Worm (Caenorhabditis elegans) whole organism, L4 larva: ENCODE measurements around the gene efhc-1.

Experiments used
- R02D3.7 ChIP-seq: fragments of 150-350 bp; sonication (generic microtip); optimal IDR thresholded peaks from 3 replicates; lab custom pipeline; 2014; ENCODE audit warnings: missing biosample characterization, missing genetic modification characterization
- daf-12 ChIP-seq: fragments of 150-350 bp; optimal IDR thresholded peaks from 2 replicates; lab custom pipeline; 2014; ENCODE audit warnings: missing biosample characterization, missing genetic modification reagents, missing genetic modification characterization
- dpl-1 ChIP-seq: fragments of 150-350 bp; optimal IDR thresholded peaks from 2 replicates; lab custom pipeline; 2014; ENCODE audit warnings: missing biosample characterization, missing genetic modification reagents, missing genetic modification characterization
- fkh-10 ChIP-seq: fragments of 150-350 bp; optimal IDR thresholded peaks from 2 replicates; lab custom pipeline; 2014; ENCODE audit warnings: missing biosample characterization, missing genetic modification reagents, missing genetic modification characterization
- lin-39 ChIP-seq: fragments of 150-350 bp; optimal IDR thresholded peaks from 2 replicates; lab custom pipeline; 2014; ENCODE audit warnings: missing biosample characterization, missing genetic modification reagents, missing genetic modification characterization
- mdt-29 ChIP-seq: fragments of 200-800 bp; sonication (Bioruptor generic); IDR thresholded peaks from 2 replicates; pipeline ENCODE4 v1.3.6; 2022; ENCODE audit warnings: missing genetic modification reagents, missing genetic modification characterization, missing compliant biosample characterization
- nhr-11 ChIP-seq: fragments of 150-350 bp; optimal IDR thresholded peaks from 2 replicates; lab custom pipeline; 2014; ENCODE audit warnings: missing biosample characterization, missing genetic modification characterization
- skn-1 ChIP-seq: fragments of 150-350 bp; optimal IDR thresholded peaks from 2 replicates; lab custom pipeline; 2014; ENCODE audit warnings: missing biosample characterization, missing genetic modification characterization
- unc-39 ChIP-seq: sonication (generic microtip); optimal IDR thresholded peaks from 2 replicates; lab custom pipeline; 2017; ENCODE audit warnings: missing biosample characterization, missing genetic modification characterization

ce11 chrX:10401118-10401517, 42.9 kb downstream of the efhc-1 start:
- TF ChIP-seq mdt-29 (GFP tag; lab: Robert Waterston, UW), result no peak
- no peak for TF ChIP-seq nhr-11 (tag; lab: Kevin White, UChicago)
- no peak for TF ChIP-seq skn-1 (tag; lab: Kevin White, UChicago)
- no peak for TF ChIP-seq R02D3.7 (tag; lab: Kevin White, UChicago)
- no peak for TF ChIP-seq lin-39
- no peak for TF ChIP-seq daf-12 (tag; lab: Kevin White, UChicago)
- no peak for TF ChIP-seq fkh-10 (GFP tag; lab: Kevin White, UChicago)
- TF ChIP-seq dpl-1 (GFP tag; lab: Kevin White, UChicago), result no peak
- no peak for TF ChIP-seq unc-39 (tag; lab: Kevin White, UChicago)
